Worm (Caenorhabditis elegans) whole organism, L1 larva: ENCODE results near the gene F56A8.8.

Experiments
- alr-1 ChIP-seq: fragments of 200-800 bp; sonication (Bioruptor generic); optimal IDR thresholded peaks from 2 replicates; lab custom pipeline; 2018; ENCODE audit warnings: borderline replicate concordance, mild to moderate bottlenecking, missing genetic modification characterization, missing compliant biosample characterization
- lin-13 ChIP-seq: fragments of 150-350 bp; optimal IDR thresholded peaks from 2 replicates; lab custom pipeline; 2014; ENCODE audit warnings: missing biosample characterization, missing genetic modification reagents, missing genetic modification characterization
- lsy-2 ChIP-seq, 2 experiments: fragments of 150-350 bp; optimal IDR thresholded peaks; 2 replicates each; lab custom pipeline; 2014; ENCODE audit warnings: missing biosample characterization in 2 of 2, missing genetic modification characterization in 2 of 2
- mep-1 ChIP-seq: fragments of 150-350 bp; optimal IDR thresholded peaks from 2 replicates; lab custom pipeline; 2014; ENCODE audit warnings: missing biosample characterization, missing genetic modification characterization

DNA sequence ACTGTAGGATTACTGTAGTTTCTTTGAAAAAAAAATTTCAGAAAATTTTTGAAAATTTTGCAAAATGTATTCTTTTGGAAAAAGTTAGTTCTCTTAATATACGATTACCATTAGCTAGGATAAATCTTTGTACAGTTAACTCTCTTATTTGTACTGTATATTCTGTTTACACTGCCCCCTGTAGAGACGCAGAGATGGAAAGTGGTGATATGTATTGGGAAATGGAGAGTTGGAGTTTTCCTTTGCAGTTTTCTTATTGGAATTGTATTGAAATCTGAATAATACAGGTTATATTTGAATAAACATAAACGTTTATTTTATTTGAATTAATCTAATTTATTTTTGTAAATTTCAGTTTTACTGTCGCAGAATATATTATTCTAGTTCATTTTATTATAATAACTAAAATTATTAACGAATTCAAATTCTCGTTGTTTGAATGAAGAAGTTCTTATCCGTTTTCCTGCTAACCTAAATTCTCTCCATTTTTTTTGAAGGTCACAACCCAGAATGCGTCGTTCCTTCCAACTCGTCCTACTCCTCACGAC, 31.3 kb upstream of the F56A8.8 start, which contains the start of gene F56A8.9:
- TF ChIP-seq lin-13 (GFP tag; lab: Kevin White, UChicago) (no peak), mep-1 (no peak), lsy-2 (tag; optimal IDR thresholded peaks at IDR 0.05; lab: Kevin White, UChicago) (no peak), alr-1 (tag; lab: Kevin White, UChicago) (no peak)
